Worm (Caenorhabditis elegans): ENCODE results near the gene F53A2.1.
A peak's percentile ranks its signal among the peaks of the same experiment; 100 is the strongest.

Gene F53A2.1

DNA sequence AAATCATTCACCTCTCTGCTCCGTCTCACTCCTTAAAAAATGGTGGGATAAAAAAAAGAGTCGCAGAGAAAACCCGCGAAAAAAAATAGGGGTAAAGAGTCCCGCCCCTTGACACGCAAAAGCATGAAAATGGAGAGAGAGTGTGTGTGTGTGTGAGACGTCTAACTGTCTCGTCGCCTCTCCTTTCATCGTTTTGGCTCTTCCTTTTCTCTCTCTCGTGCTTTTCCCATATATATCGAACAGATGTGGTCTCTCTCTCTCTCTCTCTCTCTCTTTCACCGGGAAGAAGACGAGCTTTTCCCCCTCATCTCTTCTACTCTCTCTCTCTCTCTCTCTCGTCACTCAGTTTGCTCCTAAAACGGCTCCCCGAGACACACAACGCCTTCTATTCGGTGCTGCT, 48.9 kb downstream of the F53A2.1 start (continued):
- TF ChIP-seq duxl-1 (tag; optimal IDR thresholded peaks at IDR 0.05; ENCODE audit: poor library complexity) (no peak), aly-2 (tag; optimal IDR thresholded peaks at IDR 0.05) (no peak), ceh-44 (GFP tag; IDR thresholded peaks at IDR 0.05) (no peak), nhr-28 (tag; optimal IDR thresholded peaks at IDR 0.05) (peak; percentile 15), rbr-2 (tag; optimal IDR thresholded peaks at IDR 0.05) (peak; percentile 83), T26A8.4 (GFP tag; IDR thresholded peaks at IDR 0.05) (0 out of 2 replicates have a peak, but pooled peaks have one; percentile 25), skn-1 (tag; optimal IDR thresholded peaks at IDR 0.05) (no peak), snpc-1.2 (GFP tag; IDR thresholded peaks at IDR 0.05) (no peak), daf-16 (GFP tag; optimal IDR thresholded peaks at IDR 0.05) (no peak), daf-16 (tag; optimal IDR thresholded peaks at IDR 0.05) (peak; percentile 27), Y75B8A.6 (GFP tag; IDR thresholded peaks at IDR 0.05) (no peak), sdz-12 (GFP tag; optimal IDR thresholded peaks at IDR 0.05) (peak; percentile 15), zip-2 (tag; optimal IDR thresholded peaks at IDR 0.05) (no peak), spr-1 (tag; optimal IDR thresholded peaks at IDR 0.05) (no peak), ceh-82 (tag; optimal IDR thresholded peaks at IDR 0.05) (no peak), egl-27 (tag; optimal IDR thresholded peaks at IDR 0.05) (no peak), gei-8 (GFP tag; optimal IDR thresholded peaks at IDR 0.05) (no peak), nhr-41 (GFP tag; IDR thresholded peaks at IDR 0.05) (no peak), madf-9 (GFP tag; conservative IDR thresholded peaks at IDR 0.05) (0 out of 2 replicates have a peak, but pooled peaks have one; percentile 29), fos-1 (tag; optimal IDR thresholded peaks at IDR 0.05) (no peak), lir-3 (tag; optimal IDR thresholded peaks at IDR 0.05) (no peak), F26F4.8 (GFP tag; conservative IDR thresholded peaks at IDR 0.05) (no peak), ceh-28 (tag; optimal IDR thresholded peaks at IDR 0.05) (no peak), mdt-29 (GFP tag; IDR thresholded peaks at IDR 0.05) (no peak), hlh-11 (tag; optimal IDR thresholded peaks at IDR 0.05) (peak; percentile 81), cey-2 (tag; optimal IDR thresholded peaks at IDR 0.05; ENCODE audit: borderline replicate concordance, insufficient read depth) (no peak), set-16 (GFP tag; IDR thresholded peaks at IDR 0.05) (peak; percentile 80), nhr-48 (tag; optimal IDR thresholded peaks at IDR 0.05) (no peak), nhr-10 (tag; optimal IDR thresholded peaks at IDR 0.05) (no peak), lin-1 (GFP tag; IDR thresholded peaks at IDR 0.05) (no peak), nhr-42 (GFP tag; IDR thresholded peaks at IDR 0.05) (no peak), tra-1 (GFP tag; IDR thresholded peaks at IDR 0.05) (no peak), R02D3.7 (tag; optimal IDR thresholded peaks at IDR 0.05) (no peak), dmd-6 (GFP tag; IDR thresholded peaks at IDR 0.05) (peak; percentile 36; the same call in 1 of the 2 replicates), lin-38 (GFP tag; IDR thresholded peaks at IDR 0.05) (peak; percentile 51), F44E2.7 (GFP tag; IDR thresholded peaks at IDR 0.05) (no peak), hif-1 (tag; optimal IDR thresholded peaks at IDR 0.05) (peak in 1 of 2 experiments; percentile 60), daf-8 (GFP tag; IDR thresholded peaks at IDR 0.05) (no peak), zfp-3 (GFP tag; conservative IDR thresholded peaks at IDR 0.05) (no peak), nhr-6 (tag; optimal IDR thresholded peaks at IDR 0.05) (peak; percentile 26), Y5F2A.4 (GFP tag; optimal IDR thresholded peaks at IDR 0.05) (no peak), nhr-102 (tag; optimal IDR thresholded peaks at IDR 0.05) (no peak), fkh-10 (GFP tag; optimal IDR thresholded peaks at IDR 0.05) (peak; percentile 41), unc-62 (GFP tag; optimal IDR thresholded peaks at IDR 0.05 in 1 of 2) (peak in 1 of 2 experiments; percentile 99), unc-62 (tag; optimal IDR thresholded peaks at IDR 0.05) (no peak), nhr-76 (tag; optimal IDR thresholded peaks at IDR 0.05) (no peak), F37D6.2 (tag; optimal IDR thresholded peaks at IDR 0.05) (peak; percentile 62), D1046.2 (GFP tag; IDR thresholded peaks at IDR 0.05) (no peak), pha-4 (GFP tag; IDR thresholded peaks at IDR 0.05) (no peak), pha-4 (tag; optimal IDR thresholded peaks at IDR 0.05) (no peak), ceh-62 (tag; optimal IDR thresholded peaks at IDR 0.05) (no peak), ztf-7 (tag; optimal IDR thresholded peaks at IDR 0.05) (no peak)

Data from whole organism, L4 larva.